Worm (Caenorhabditis elegans) whole organism, L4/young adult: ENCODE measurements around the gene glb-31.

Source experiments
- W03F9.2 ChIP-seq: fragments of 150-350 bp; optimal IDR thresholded peaks from 2 replicates; lab custom pipeline; 2014; ENCODE audit warnings: missing biosample characterization, missing genetic modification characterization
- dao-5 ChIP-seq: sonication (generic microtip); optimal IDR thresholded peaks from 2 replicates; lab custom pipeline; 2016; ENCODE audit warnings: missing genotype, missing genetic modification characterization, moderate library complexity, missing compliant biosample characterization
- him-1 ChIP-seq: sonication (generic microtip); optimal IDR thresholded peaks from 2 replicates; lab custom pipeline; 2016; ENCODE audit warnings: missing genotype, missing genetic modification reagents, missing genetic modification characterization, missing compliant biosample characterization

ce11 chrII:1266790-1267189 lies 34.7 kb downstream of the glb-31 start, which contains the start of gene oac-30:
- TF ChIP-seq W03F9.2 = no peak
- TF ChIP-seq him-1 (tag; lab: Kevin White, UChicago) = no peak
- TF ChIP-seq dao-5 = no peak
